Fruit fly (Drosophila melanogaster) whole organism, embryonic: ENCODE results near the gene PpV.

Experiments
- Abd-B ChIP-seq: fragments of 200-800 bp; sonication (Bioruptor generic); optimal IDR thresholded peaks from 2 replicates; lab custom pipeline; 2018; ENCODE audit warnings: missing biosample characterization, mild to moderate bottlenecking, missing genetic modification characterization, moderate library complexity
- Aef1 ChIP-seq: fragments of 200-800 bp; sonication (Bioruptor generic); IDR thresholded peaks from 3 replicates; pipeline ENCODE4 v1.3.6; 2022; ENCODE audit warnings: missing biosample characterization, missing genetic modification characterization
- B-H2 ChIP-seq: fragments of 200-800 bp; sonication (Bioruptor generic); optimal IDR thresholded peaks from 2 replicates; lab custom pipeline; 2018; ENCODE audit warnings: missing biosample characterization, mild to moderate bottlenecking, missing genetic modification characterization
- Bteb2 ChIP-seq: fragments of 200-800 bp; sonication (Bioruptor generic); optimal IDR thresholded peaks from 2 replicates; lab custom pipeline; 2016; ENCODE audit warnings: missing biosample characterization, missing genetic modification characterization
- CG10274 ChIP-seq: fragments of 200-800 bp; sonication (Bioruptor generic); optimal IDR thresholded peaks from 3 replicates; lab custom pipeline; 2017; ENCODE audit warnings: missing biosample characterization, mild to moderate bottlenecking, missing genetic modification characterization
- CG10321 ChIP-seq: fragments of 200-800 bp; sonication (Bioruptor generic); IDR thresholded peaks from 2 replicates; pipeline ENCODE4 v1.3.6; 2022; ENCODE audit warnings: missing biosample characterization, missing genetic modification characterization
- CG10565 ChIP-seq: fragments of 200-800 bp; sonication (Bioruptor generic); optimal IDR thresholded peaks from 3 replicates; lab custom pipeline; 2016; ENCODE audit warnings: missing biosample characterization, mild to moderate bottlenecking, missing genetic modification characterization
- CG11093 ChIP-seq: fragments of 200-800 bp; sonication (Bioruptor generic); IDR thresholded peaks from 3 replicates; pipeline ENCODE4 v1.3.6; 2022; ENCODE audit warnings: missing biosample characterization, missing genetic modification characterization
- CG14710 ChIP-seq: fragments of 200-800 bp; sonication (Bioruptor generic); optimal IDR thresholded peaks from 3 replicates; lab custom pipeline; 2019; ENCODE audit warnings: missing biosample characterization, mild to moderate bottlenecking, missing genetic modification characterization, moderate library complexity
- CG17186 ChIP-seq: fragments of 200-800 bp; sonication (Bioruptor generic); optimal IDR thresholded peaks from 3 replicates; lab custom pipeline; 2017; ENCODE audit warnings: missing biosample characterization, missing genetic modification reagents, missing genetic modification characterization
- CG17568 ChIP-seq: fragments of 200-800 bp; sonication (Bioruptor generic); optimal IDR thresholded peaks from 2 replicates; lab custom pipeline; 2018; ENCODE audit warnings: missing biosample characterization, mild to moderate bottlenecking, missing genetic modification characterization, moderate library complexity
- CG31224 ChIP-seq: fragments of 200-800 bp; sonication (Bioruptor generic); IDR thresholded peaks from 2 replicates; pipeline ENCODE4 v1.3.6; 2022; ENCODE audit warnings: missing biosample characterization, missing genetic modification characterization
- CG31365 ChIP-seq: fragments of 200-800 bp; sonication (Bioruptor generic); optimal IDR thresholded peaks from 2 replicates; lab custom pipeline; 2018; ENCODE audit warnings: missing biosample characterization, mild to moderate bottlenecking, missing genetic modification characterization
- CG31441 ChIP-seq: fragments of 200-800 bp; sonication (Bioruptor generic); IDR thresholded peaks from 2 replicates; pipeline ENCODE4 v1.3.6; 2022; ENCODE audit warnings: missing biosample characterization, missing genetic modification characterization
- CG32532 ChIP-seq: fragments of 200-800 bp; sonication (Bioruptor generic); IDR thresholded peaks from 2 replicates; pipeline ENCODE4 v1.3.6; 2022; ENCODE audit warnings: missing biosample characterization, missing genetic modification characterization
- CG4328 ChIP-seq: fragments of 200-800 bp; sonication (Bioruptor generic); optimal IDR thresholded peaks from 3 replicates; lab custom pipeline; 2017; ENCODE audit warnings: missing biosample characterization, missing genetic modification reagents, missing genetic modification characterization
- CG43689 ChIP-seq: fragments of 200-800 bp; sonication (Bioruptor generic); IDR thresholded peaks from 2 replicates; pipeline ENCODE4 v1.3.6; 2022; ENCODE audit warnings: missing biosample characterization, missing genetic modification characterization
- CG5245 ChIP-seq: fragments of 200-800 bp; sonication (Bioruptor generic); optimal IDR thresholded peaks from 3 replicates; lab custom pipeline; 2016; ENCODE audit warnings: missing biosample characterization, missing genetic modification characterization
- CG7271 ChIP-seq: fragments of 200-800 bp; sonication (Bioruptor generic); optimal IDR thresholded peaks from 2 replicates; lab custom pipeline; 2018; ENCODE audit warnings: missing biosample characterization, mild to moderate bottlenecking, missing genetic modification characterization, moderate library complexity
- CG8924 ChIP-seq: fragments of 200-800 bp; optimal IDR thresholded peaks from 3 replicates; lab custom pipeline; 2019; ENCODE audit warnings: missing biosample characterization, mild to moderate bottlenecking, missing genetic modification characterization, moderate library complexity
- CkIIα-i1 ChIP-seq: fragments of 200-800 bp; sonication (Bioruptor generic); IDR thresholded peaks from 2 replicates; pipeline ENCODE4 v1.3.6; 2022; ENCODE audit warnings: missing biosample characterization, missing genetic modification characterization
- Dfd ChIP-seq, 2 experiments: fragments of >200 bp; optimal IDR thresholded peaks; 2 replicates each; lab custom pipeline; 2017; ENCODE audit warnings: missing biosample characterization in 2 of 2, missing genetic modification characterization in 2 of 2
- Drgx ChIP-seq: fragments of 200-800 bp; sonication (Bioruptor generic); IDR thresholded peaks from 2 replicates; pipeline ENCODE4 v1.3.6; 2022; ENCODE audit warnings: missing biosample characterization, missing genetic modification characterization
- Hmr ChIP-seq: fragments of 200-800 bp; sonication (Bioruptor generic); optimal IDR thresholded peaks from 3 replicates; lab custom pipeline; 2017; ENCODE audit warnings: mild to moderate bottlenecking, missing biosample characterization, missing genetic modification reagents, missing genetic modification characterization
- Hr51 ChIP-seq, 2 experiments: fragments of 200-800 bp; sonication (Bioruptor generic); optimal IDR thresholded peaks; 2 replicates in 1 of 2; 3 replicates in 1 of 2; lab custom pipeline; 2016 to 2018; ENCODE audit warnings: missing biosample characterization in 2 of 2, missing genetic modification characterization in 2 of 2, mild to moderate bottlenecking in 1 of 2, moderate library complexity in 1 of 2
- Kr ChIP-seq: fragments of 200-800 bp; sonication (Bioruptor generic); optimal IDR thresholded peaks from 2 replicates; lab custom pipeline; 2017; ENCODE audit warnings: missing biosample characterization, mild to moderate bottlenecking, missing genetic modification characterization
- Mrtf ChIP-seq: fragments of 200-800 bp; sonication (Bioruptor generic); IDR thresholded peaks from 3 replicates; pipeline ENCODE4 v1.3.6; 2022; ENCODE audit warnings: missing biosample characterization, missing genetic modification characterization
- Ptx1 ChIP-seq: fragments of 200-800 bp; sonication (Bioruptor generic); IDR thresholded peaks from 2 replicates; pipeline ENCODE4 v1.3.6; 2022; ENCODE audit warnings: missing biosample characterization, missing genetic modification characterization
- Rfx ChIP-seq: fragments of 200-800 bp; sonication (Bioruptor generic); IDR thresholded peaks from 2 replicates; pipeline ENCODE4 v1.3.6; 2022; ENCODE audit warnings: missing biosample characterization, missing genetic modification characterization
- Trl ChIP-seq, 3 experiments: fragments of >200 bp in 2 of 3; fragments of 200-800 bp in 1 of 3; sonication (Bioruptor generic) in 1 of 3; optimal IDR thresholded peaks; 2 replicates in 1 of 3; 3 replicates in 2 of 3; lab custom pipeline; 2016 to 2017; ENCODE audit warnings: missing biosample characterization in 1 of 3, missing genetic modification characterization in 1 of 3
- YL-1 ChIP-seq: fragments of 200-800 bp; sonication (Bioruptor generic); optimal IDR thresholded peaks from 3 replicates; lab custom pipeline; 2017; ENCODE audit warnings: missing biosample characterization, mild to moderate bottlenecking, missing genetic modification characterization
- ac ChIP-seq: fragments of 200-800 bp; sonication (Bioruptor generic); optimal IDR thresholded peaks from 3 replicates; lab custom pipeline; 2017; ENCODE audit warnings: missing biosample characterization, mild to moderate bottlenecking, missing genetic modification characterization
- al ChIP-seq: fragments of 200-800 bp; sonication (Bioruptor generic); IDR thresholded peaks from 2 replicates; pipeline ENCODE4 v1.3.6; 2022; ENCODE audit warnings: missing biosample characterization, missing genetic modification characterization
- bsh ChIP-seq, 2 experiments: fragments of 200-800 bp; sonication (Bioruptor generic); optimal IDR thresholded peaks; 2 replicates each; lab custom pipeline; 2017 to 2018; ENCODE audit warnings: mild to moderate bottlenecking in 2 of 2, missing biosample characterization in 2 of 2, missing genetic modification characterization in 2 of 2, moderate library complexity in 1 of 2
- crc ChIP-seq: fragments of 200-800 bp; sonication (Bioruptor generic); optimal IDR thresholded peaks from 2 replicates; lab custom pipeline; 2016; ENCODE audit warnings: missing biosample characterization, missing genetic modification characterization
- crp ChIP-seq, 2 experiments: fragments of 200-800 bp; sonication (Bioruptor generic); optimal IDR thresholded peaks; 2 replicates in 1 of 2; 3 replicates in 1 of 2; lab custom pipeline; 2017; ENCODE audit warnings: missing biosample characterization in 2 of 2, missing genetic modification characterization in 2 of 2, mild to moderate bottlenecking in 1 of 2, moderate library complexity in 1 of 2
- en ChIP-seq: fragments of 200-800 bp; sonication (Bioruptor generic); optimal IDR thresholded peaks from 2 replicates; lab custom pipeline; 2016; ENCODE audit warnings: missing biosample characterization, missing genetic modification characterization
- ewg ChIP-seq: fragments of 200-800 bp; sonication (Bioruptor generic); optimal IDR thresholded peaks from 3 replicates; lab custom pipeline; 2017; ENCODE audit warnings: mild to moderate bottlenecking, missing biosample characterization, missing genetic modification reagents, missing genetic modification characterization
- fd96Cb ChIP-seq: fragments of 200-800 bp; sonication (Bioruptor generic); optimal IDR thresholded peaks from 2 replicates; lab custom pipeline; 2018; ENCODE audit warnings: missing biosample characterization, mild to moderate bottlenecking, missing genetic modification characterization, moderate library complexity
- gfzf ChIP-seq: fragments of 200-800 bp; sonication (Bioruptor generic); optimal IDR thresholded peaks from 2 replicates; lab custom pipeline; 2016; ENCODE audit warnings: missing biosample characterization, mild to moderate bottlenecking, missing genetic modification characterization, moderate library complexity
- pfk ChIP-seq: fragments of 200-800 bp; sonication (Bioruptor generic); optimal IDR thresholded peaks from 2 replicates; lab custom pipeline; 2018; ENCODE audit warnings: missing biosample characterization, mild to moderate bottlenecking, missing genetic modification characterization, moderate library complexity
- pita ChIP-seq: fragments of 200-800 bp; sonication (Bioruptor generic); optimal IDR thresholded peaks from 2 replicates; lab custom pipeline; 2017; ENCODE audit warnings: missing biosample characterization, mild to moderate bottlenecking, missing genetic modification characterization
- repo ChIP-seq: fragments of 200-800 bp; sonication (Bioruptor generic); optimal IDR thresholded peaks from 2 replicates; lab custom pipeline; 2016; ENCODE audit warnings: missing biosample characterization, missing genetic modification characterization
- ro ChIP-seq: fragments of 200-800 bp; sonication (Bioruptor generic); IDR thresholded peaks from 2 replicates; pipeline ENCODE4 v1.3.6; 2022; ENCODE audit warnings: missing biosample characterization, missing genetic modification characterization
- sisA ChIP-seq: fragments of 200-800 bp; sonication (Bioruptor generic); IDR thresholded peaks from 2 replicates; pipeline ENCODE4 v1.3.6; 2022; ENCODE audit warnings: missing biosample characterization, missing genetic modification characterization
- slbo ChIP-seq: fragments of 200-800 bp; sonication (Bioruptor generic); IDR thresholded peaks from 2 replicates; pipeline ENCODE4 v1.3.6; 2022; ENCODE audit warnings: missing biosample characterization, missing genetic modification characterization
- ssp ChIP-seq: fragments of 200-800 bp; sonication (Bioruptor generic); IDR thresholded peaks from 2 replicates; pipeline ENCODE4 v1.3.6; 2022; ENCODE audit warnings: missing biosample characterization, missing genetic modification characterization
- tgo ChIP-seq: fragments of 200-800 bp; sonication (Bioruptor generic); IDR thresholded peaks from 3 replicates; pipeline ENCODE4 v1.3.6; 2022; ENCODE audit warnings: missing biosample characterization, missing genetic modification characterization
- trh ChIP-seq: fragments of 200-800 bp; sonication (Bioruptor generic); optimal IDR thresholded peaks from 2 replicates; lab custom pipeline; 2016; ENCODE audit warnings: missing biosample characterization, missing genetic modification characterization
- usp ChIP-seq: fragments of >200 bp; optimal IDR thresholded peaks from 2 replicates; lab custom pipeline; 2017; ENCODE audit warnings: missing biosample characterization, missing genetic modification characterization
- z ChIP-seq: fragments of 200-800 bp; sonication (Bioruptor generic); IDR thresholded peaks from 3 replicates; pipeline ENCODE4 v1.3.6; 2022; ENCODE audit warnings: missing biosample characterization, missing genetic modification characterization

The PpV gene

DNA sequence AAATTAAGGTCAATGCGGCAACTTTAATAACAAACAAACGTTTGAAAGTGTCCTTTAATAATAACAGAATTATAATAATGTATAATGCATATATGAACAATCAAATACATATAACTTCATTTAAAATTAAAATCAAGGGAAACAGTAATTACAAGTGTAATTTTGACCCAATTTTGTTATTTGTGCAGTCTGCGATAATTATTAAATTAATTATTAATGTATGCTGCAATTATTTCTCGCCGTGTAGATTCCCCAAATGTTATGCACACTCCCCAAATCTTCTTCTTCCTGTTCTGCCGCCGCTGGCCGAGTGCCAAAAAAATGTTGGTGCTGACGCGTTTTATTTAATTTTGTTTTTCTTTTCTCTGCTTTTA is 19.1 kb downstream of the PpV start (continued):
- TF ChIP-seq Abd-B (GFP tag; lab: Kevin White, UChicago) (peak; percentile 80), Aef1 (GFP tag; lab: Robert Waterston, UW) (peak; percentile 69), ro (GFP tag; lab: Robert Waterston, UW) (no peak), al (GFP tag; lab: Robert Waterston, UW) (peak; percentile 65), ewg (GFP tag; lab: Kevin White, UChicago) (peak; percentile 78), bsh (GFP tag; optimal IDR thresholded peaks at IDR 0.05; lab: Kevin White, UChicago) (peak in 1 of 2 experiments; percentile 91), tgo (GFP tag; lab: Robert Waterston, UW) (peak; percentile 81), Drgx (GFP tag; lab: Robert Waterston, UW) (peak; percentile 63), Mrtf (GFP tag; lab: Robert Waterston, UW) (peak; percentile 73; the same call in 2 of the 3 replicates), pita (GFP tag; lab: Kevin White, UChicago) (no peak), ac (peak; percentile 59), CG31224 (GFP tag; lab: Robert Waterston, UW) (peak; percentile 69), CG7271 (tag; lab: Kevin White, UChicago) (no peak), Bteb2 (GFP tag; lab: Kevin White, UChicago) (no peak), Trl (optimal IDR thresholded peaks at IDR 0.05; lab: Kevin White, UChicago) (no peak), Trl (GFP tag; optimal IDR thresholded peaks at IDR 0.05; lab: Kevin White, UChicago) (no peak), CG8924 (tag; lab: Kevin White, UChicago) (peak; percentile 92), CG17186 (GFP tag; lab: Kevin White, UChicago) (peak; percentile 40), CG10565 (GFP tag; lab: Kevin White, UChicago) (no peak), CG31441 (peak; percentile 97), Dfd (GFP tag; optimal IDR thresholded peaks at IDR 0.05; lab: Kevin White, UChicago) (peak in 1 of 2 experiments; percentile 70), CkIIα-i1 (no peak), CG4328 (GFP tag; lab: Kevin White, UChicago) (peak; percentile 90), CG32532 (GFP tag; lab: Robert Waterston, UW) (peak; percentile 81), z (0 out of 3 replicates have a peak, but pooled peaks have one; percentile 25), Ptx1 (GFP tag; lab: Robert Waterston, UW) (peak; percentile 82), ssp (GFP tag; lab: Robert Waterston, UW) (peak; percentile 69), pfk (GFP tag; lab: Kevin White, UChicago) (no peak), fd96Cb (tag; lab: Kevin White, UChicago) (peak; percentile 90), slbo (peak; percentile 81), CG17568 (GFP tag; lab: Kevin White, UChicago) (peak; percentile 76), usp (GFP tag; lab: Kevin White, UChicago) (no peak), Hr51 (GFP tag; optimal IDR thresholded peaks at IDR 0.05; lab: Kevin White, UChicago) (peak; percentile 15 to 93), crp (GFP tag; optimal IDR thresholded peaks at IDR 0.05; lab: Kevin White, UChicago) (peak in 1 of 2 experiments; percentile 33), crc (GFP tag; lab: Kevin White, UChicago) (no peak), Rfx (GFP tag; lab: Robert Waterston, UW) (peak; percentile 80), Hmr (GFP tag; lab: Kevin White, UChicago) (peak; percentile 91), CG10274 (peak; percentile 43), repo (GFP tag; lab: Kevin White, UChicago) (no peak), CG43689 (GFP tag; lab: Robert Waterston, UW) (peak; percentile 49), Kr (no peak), trh (GFP tag; lab: Kevin White, UChicago) (peak; percentile 66), CG11093 (GFP tag; lab: Robert Waterston, UW) (peak; percentile 67; the same call in 2 of the 3 replicates), B-H2 (GFP tag; lab: Kevin White, UChicago) (peak; percentile 81), CG10321 (GFP tag; lab: Robert Waterston, UW) (peak; percentile 47; the same call in 1 of the 2 replicates), sisA (peak; percentile 81), CG14710 (tag; lab: Kevin White, UChicago) (peak; percentile 91), CG31365 (tag; lab: Kevin White, UChicago) (no peak), YL-1 (GFP tag; lab: Kevin White, UChicago) (peak; percentile 61), en (no peak), gfzf (no peak), CG5245 (GFP tag; lab: Kevin White, UChicago) (peak; percentile 65)
